Worm (Caenorhabditis elegans): Measurements from ENCODE around the gene AH10.2.

AH10.2 gene

DNA sequence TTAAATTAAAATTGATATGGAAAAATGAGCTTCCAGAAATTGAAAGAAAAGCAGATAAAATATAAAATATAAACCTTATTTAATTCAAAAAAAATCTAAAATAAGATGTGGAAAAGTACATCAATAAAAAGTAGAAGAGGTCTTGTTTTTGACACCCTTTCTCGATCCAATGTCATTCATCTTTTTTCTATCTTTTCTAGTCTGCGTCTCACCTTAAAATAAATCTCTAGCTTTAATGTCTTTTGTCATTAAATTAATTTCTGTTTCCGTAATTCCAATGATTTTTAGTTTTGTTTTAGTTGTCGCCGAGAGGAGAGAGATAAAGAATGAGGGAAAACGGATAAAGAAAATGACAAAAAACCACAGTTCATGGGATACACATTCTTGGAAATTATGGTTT lies 7.4 kb upstream of the AH10.2 start:
- no peak for TF ChIP-seq ztf-29 (GFP tag; IDR thresholded peaks at IDR 0.05)
- TF ChIP-seq ref-1 (GFP tag; conservative IDR thresholded peaks at IDR 0.05), result no peak
- TF ChIP-seq T22C8.4 (GFP tag; IDR thresholded peaks at IDR 0.05), result no peak
- TF ChIP-seq med-1 (GFP tag; optimal IDR thresholded peaks at IDR 0.05; ENCODE audit: insufficient read depth), result no peak
- no peak for TF ChIP-seq klf-2 (GFP tag; conservative IDR thresholded peaks at IDR 0.05)
- no peak for TF ChIP-seq tab-1 (GFP tag; IDR thresholded peaks at IDR 0.05)
- TF ChIP-seq ztf-23 (GFP tag; IDR thresholded peaks at IDR 0.05), result no peak
- no peak for TF ChIP-seq flt-1 (GFP tag; IDR thresholded peaks at IDR 0.05)

DNA sequence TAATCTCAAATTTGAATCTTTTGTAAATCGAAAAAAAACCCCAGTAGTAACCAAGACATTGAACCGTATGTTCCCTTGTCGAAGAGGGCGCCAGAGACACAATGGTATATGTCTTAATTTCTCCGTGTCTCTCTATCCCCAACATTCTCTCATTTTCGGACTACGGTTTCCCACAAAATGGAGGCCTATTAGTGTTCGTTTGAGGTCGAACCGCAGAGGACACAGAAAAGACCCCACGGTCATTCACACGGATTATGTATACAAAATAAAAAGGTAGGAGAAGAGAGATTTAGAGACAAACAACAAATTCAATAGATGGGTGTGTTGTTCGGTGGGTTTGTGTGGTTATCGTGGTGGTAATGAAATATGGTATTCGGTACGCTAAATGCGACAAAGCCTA lies 5.6 kb upstream of the AH10.2 start:
- TF ChIP-seq klf-2 (GFP tag; conservative IDR thresholded peaks at IDR 0.05) (no peak), T22C8.4 (GFP tag; IDR thresholded peaks at IDR 0.05) (no peak), flt-1 (GFP tag; IDR thresholded peaks at IDR 0.05) (no peak), ztf-29 (GFP tag; IDR thresholded peaks at IDR 0.05) (no peak), ref-1 (GFP tag; conservative IDR thresholded peaks at IDR 0.05) (no peak), ztf-23 (GFP tag; IDR thresholded peaks at IDR 0.05) (no peak), cog-1 (tag; optimal IDR thresholded peaks at IDR 0.05) (no peak), med-1 (GFP tag; optimal IDR thresholded peaks at IDR 0.05; ENCODE audit: insufficient read depth) (no peak), tab-1 (GFP tag; IDR thresholded peaks at IDR 0.05) (no peak)

DNA sequence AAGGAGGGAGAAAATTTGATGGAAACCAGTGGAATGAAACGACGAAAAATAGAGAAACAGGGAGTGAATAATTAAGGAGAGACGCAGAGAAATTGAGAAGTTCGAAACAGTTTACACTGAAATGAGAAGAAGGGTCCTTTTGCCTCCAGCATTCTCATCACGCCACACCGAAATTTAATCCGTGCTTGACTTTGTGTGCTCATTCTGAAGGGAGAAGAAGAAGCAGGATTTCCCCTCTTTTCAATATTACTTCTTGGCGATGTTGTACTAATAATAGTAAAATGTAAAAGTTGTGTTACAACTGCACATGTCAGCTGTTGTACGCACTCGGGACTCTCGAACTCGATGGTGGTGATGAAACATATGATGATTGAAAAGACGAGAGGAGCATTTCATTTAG lies 3.0 kb upstream of the AH10.2 start:
- TF ChIP-seq cog-1 (tag; optimal IDR thresholded peaks at IDR 0.05) (peak; percentile 5), flt-1 (GFP tag; IDR thresholded peaks at IDR 0.05) (no peak)

DNA sequence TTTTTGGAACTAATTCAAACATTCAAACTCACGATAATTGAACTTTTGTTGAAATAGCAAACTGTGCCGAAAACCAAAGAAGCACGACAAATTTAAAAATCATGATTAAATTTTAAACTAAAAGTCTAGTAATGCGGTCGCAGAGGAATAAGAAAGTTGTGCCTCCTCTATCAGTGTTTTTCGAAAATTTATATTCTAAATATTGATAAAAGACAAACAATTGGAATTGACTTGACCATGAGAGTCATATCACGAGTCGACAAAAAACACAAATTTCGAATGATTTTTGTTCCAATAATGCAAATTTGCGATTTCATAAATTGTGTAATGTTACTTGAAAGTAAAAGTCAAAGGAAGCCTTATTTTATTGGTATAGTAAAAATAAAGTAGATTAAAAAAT lies 4.1 kb downstream of the AH10.2 start, which contains the start of gene cest-1.2:
Gene cest-1.2, minus strand, starts transcription at position 165 of the 400 bp plus-strand sequence.
- TF ChIP-seq ref-1 (GFP tag; conservative IDR thresholded peaks at IDR 0.05), result no peak
- TF ChIP-seq T22C8.4 (GFP tag; IDR thresholded peaks at IDR 0.05), result no peak
- TF ChIP-seq flt-1 (GFP tag; IDR thresholded peaks at IDR 0.05), result no peak
- TF ChIP-seq ztf-29 (GFP tag; IDR thresholded peaks at IDR 0.05), result no peak
- TF ChIP-seq cog-1 (tag; optimal IDR thresholded peaks at IDR 0.05), result no peak
- no peak for TF ChIP-seq tab-1 (GFP tag; IDR thresholded peaks at IDR 0.05)
- TF ChIP-seq med-1 (GFP tag; optimal IDR thresholded peaks at IDR 0.05; ENCODE audit: insufficient read depth), result no peak
- TF ChIP-seq ztf-23 (GFP tag; IDR thresholded peaks at IDR 0.05), result no peak
- no peak for TF ChIP-seq klf-2 (GFP tag; conservative IDR thresholded peaks at IDR 0.05)

DNA sequence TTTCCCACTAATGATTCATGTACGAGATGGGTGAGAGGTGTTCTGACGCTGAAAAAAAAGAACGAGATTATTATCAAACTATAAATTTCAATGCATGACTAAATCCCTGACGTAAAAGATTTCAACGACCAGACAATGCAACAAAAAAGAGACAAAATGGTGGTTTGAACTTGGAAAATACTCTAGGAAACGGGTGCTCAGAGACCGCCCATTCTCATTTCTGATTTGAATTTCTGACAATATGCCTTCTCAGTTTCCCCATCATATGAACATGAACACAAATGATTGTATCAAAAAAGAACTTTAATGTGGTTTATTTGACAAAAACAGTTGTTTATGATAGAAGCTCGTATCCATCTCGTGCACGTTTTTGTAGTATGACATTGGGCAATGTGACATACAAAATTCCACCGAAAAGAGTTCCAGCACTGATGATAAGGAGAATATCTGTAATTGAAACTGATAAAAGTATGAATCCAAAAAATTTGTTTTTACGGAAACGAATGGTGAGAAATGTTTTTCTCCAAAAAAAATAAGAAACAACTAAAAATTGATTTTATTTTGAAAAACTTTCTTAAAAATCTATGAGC lies 6.5 kb downstream of the AH10.2 start, which contains the start of gene srd-26:
Gene srd-26, minus strand, starts transcription at position 51 of the 590 bp plus-strand sequence.
- no peak for TF ChIP-seq cog-1 (tag; optimal IDR thresholded peaks at IDR 0.05)

DNA sequence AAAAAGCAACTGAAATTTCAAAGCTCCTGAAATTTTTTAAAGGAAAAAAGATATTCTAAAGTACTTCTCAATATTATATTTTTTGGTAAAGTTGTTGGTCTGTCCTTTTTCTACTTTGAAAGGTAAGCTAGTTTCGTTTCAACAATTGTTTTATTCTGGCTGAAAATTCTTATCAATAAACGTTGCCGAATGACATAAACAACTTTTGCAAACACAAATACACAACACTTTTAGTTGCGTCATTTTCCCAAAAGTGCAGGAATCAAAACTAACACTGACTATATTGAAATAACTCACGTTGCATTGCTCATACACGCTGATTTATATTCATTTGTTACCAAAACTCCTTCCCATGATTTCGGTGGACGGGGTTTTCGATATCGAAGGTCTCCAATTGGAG lies 9.2 kb downstream of the AH10.2 start:
- TF ChIP-seq flt-1 (GFP tag; IDR thresholded peaks at IDR 0.05), result no peak
- no peak for TF ChIP-seq klf-2 (GFP tag; conservative IDR thresholded peaks at IDR 0.05)
- TF ChIP-seq ztf-29 (GFP tag; IDR thresholded peaks at IDR 0.05), result no peak
- no peak for TF ChIP-seq T22C8.4 (GFP tag; IDR thresholded peaks at IDR 0.05)
- TF ChIP-seq ref-1 (GFP tag; conservative IDR thresholded peaks at IDR 0.05), result no peak
- no peak for TF ChIP-seq tab-1 (GFP tag; IDR thresholded peaks at IDR 0.05)
- TF ChIP-seq med-1 (GFP tag; optimal IDR thresholded peaks at IDR 0.05; ENCODE audit: insufficient read depth), result no peak
- TF ChIP-seq cog-1 (tag; optimal IDR thresholded peaks at IDR 0.05), result no peak
- no peak for TF ChIP-seq ztf-23 (GFP tag; IDR thresholded peaks at IDR 0.05)

DNA sequence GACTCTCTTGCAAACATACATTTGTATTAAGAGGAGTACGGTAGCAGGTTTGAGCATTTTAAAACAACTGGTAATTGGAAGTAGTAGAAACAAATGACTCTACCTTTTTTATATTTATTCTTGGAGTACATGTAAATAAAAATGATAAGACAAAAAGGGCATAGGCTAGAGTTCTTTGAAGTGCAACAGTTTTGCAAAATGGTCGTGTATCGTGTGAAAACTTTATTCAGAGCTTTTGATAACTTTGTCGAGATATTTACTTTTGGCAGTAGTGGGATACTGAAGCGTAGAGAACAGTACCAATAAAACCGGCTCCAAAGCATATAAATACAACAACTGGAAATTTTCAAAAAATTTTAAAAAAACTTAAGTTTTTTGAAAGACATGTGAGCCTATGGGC lies 10.1 kb downstream of the AH10.2 start, which contains the start of gene cest-1.1:
Gene cest-1.1, minus strand, starts transcription at position 101 of the 400 bp plus-strand sequence.
- TF ChIP-seq med-1 (GFP tag; optimal IDR thresholded peaks at IDR 0.05; ENCODE audit: insufficient read depth), result no peak
- no peak for TF ChIP-seq flt-1 (GFP tag; IDR thresholded peaks at IDR 0.05)
- no peak for TF ChIP-seq cog-1 (tag; optimal IDR thresholded peaks at IDR 0.05)
- TF ChIP-seq ztf-23 (GFP tag; IDR thresholded peaks at IDR 0.05), result no peak
- no peak for TF ChIP-seq ztf-29 (GFP tag; IDR thresholded peaks at IDR 0.05)
- TF ChIP-seq tab-1 (GFP tag; IDR thresholded peaks at IDR 0.05), result no peak
- no peak for TF ChIP-seq klf-2 (GFP tag; conservative IDR thresholded peaks at IDR 0.05)
- no peak for TF ChIP-seq ref-1 (GFP tag; conservative IDR thresholded peaks at IDR 0.05)
- TF ChIP-seq T22C8.4 (GFP tag; IDR thresholded peaks at IDR 0.05), result no peak

DNA sequence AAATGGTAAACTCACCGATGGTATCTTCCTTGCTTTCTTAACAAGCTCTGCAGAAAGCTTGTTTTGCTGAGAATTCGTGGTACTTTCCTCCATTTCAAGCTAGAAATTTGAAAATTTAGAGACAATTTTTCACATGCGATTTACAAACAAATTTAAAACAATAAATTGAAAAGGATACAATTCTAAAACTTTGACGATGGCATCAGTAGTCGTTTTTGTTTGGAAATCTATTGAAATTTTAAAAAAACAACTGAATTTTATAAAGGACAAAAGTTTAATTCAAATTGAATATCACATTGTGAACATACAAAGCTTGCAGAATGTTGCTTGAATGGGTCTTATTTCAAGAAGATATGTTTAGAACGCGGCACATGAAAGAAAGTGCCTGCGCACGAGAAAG lies 11.1 kb downstream of the AH10.2 start, which contains the start of gene ocam-1:
Gene ocam-1, minus strand, starts transcription at position 101 of the 400 bp plus-strand sequence.
- TF ChIP-seq cog-1 (tag; optimal IDR thresholded peaks at IDR 0.05) (no peak), ztf-29 (GFP tag; IDR thresholded peaks at IDR 0.05) (no peak), flt-1 (GFP tag; IDR thresholded peaks at IDR 0.05) (no peak), tab-1 (GFP tag; IDR thresholded peaks at IDR 0.05) (no peak), klf-2 (GFP tag; conservative IDR thresholded peaks at IDR 0.05) (no peak), med-1 (GFP tag; optimal IDR thresholded peaks at IDR 0.05; ENCODE audit: insufficient read depth) (no peak), ztf-23 (GFP tag; IDR thresholded peaks at IDR 0.05) (no peak), ref-1 (GFP tag; conservative IDR thresholded peaks at IDR 0.05) (no peak), T22C8.4 (GFP tag; IDR thresholded peaks at IDR 0.05) (no peak)

DNA sequence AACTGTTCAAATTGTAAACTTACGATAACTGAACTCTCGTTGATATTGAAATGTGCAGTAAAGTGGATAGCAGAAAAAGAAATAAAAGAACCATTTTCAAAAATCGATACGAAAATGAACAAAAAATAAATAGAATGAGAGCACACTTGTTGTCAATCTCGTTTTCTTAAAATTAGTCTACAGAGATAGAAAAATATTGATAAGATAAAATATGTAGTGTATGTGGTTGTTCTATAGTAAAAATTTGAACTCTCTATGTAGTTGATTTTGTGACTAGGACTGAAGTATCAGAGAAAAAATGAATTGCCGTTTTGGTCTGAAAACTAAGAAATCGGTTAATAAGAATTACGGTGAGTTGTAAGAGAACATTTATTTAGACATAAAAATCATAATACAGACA lies 14.7 kb downstream of the AH10.2 start, which contains the start of gene cest-2.1:
Gene cest-2.1, minus strand, starts transcription at position 198 of the 400 bp plus-strand sequence.
- TF ChIP-seq T22C8.4 (GFP tag; IDR thresholded peaks at IDR 0.05) (no peak), ref-1 (GFP tag; conservative IDR thresholded peaks at IDR 0.05) (no peak), klf-2 (GFP tag; conservative IDR thresholded peaks at IDR 0.05) (no peak), med-1 (GFP tag; optimal IDR thresholded peaks at IDR 0.05; ENCODE audit: insufficient read depth) (no peak), ztf-29 (GFP tag; IDR thresholded peaks at IDR 0.05) (no peak)

DNA sequence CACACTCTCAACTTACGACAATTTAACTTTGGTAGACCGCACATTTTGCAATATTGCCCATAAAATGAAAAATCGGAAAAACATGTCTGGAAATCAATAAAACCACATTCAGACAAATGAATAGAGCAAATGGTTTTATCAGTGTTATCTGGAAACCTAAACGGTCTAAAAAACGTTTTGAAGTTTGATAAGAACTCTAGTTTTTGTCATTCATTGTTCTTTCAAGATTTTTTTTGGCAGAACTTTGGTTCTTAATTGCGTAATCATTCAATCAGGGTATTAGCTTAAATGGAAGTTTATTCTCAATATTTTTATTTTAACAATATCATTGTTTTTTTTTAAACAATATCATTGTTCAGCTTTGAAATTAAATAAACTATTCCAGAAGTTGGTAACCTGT lies 18.6 kb downstream of the AH10.2 start, which contains the start of gene cest-2.2:
Gene cest-2.2, minus strand, starts transcription at position 140 of the 400 bp plus-strand sequence.
- TF ChIP-seq cog-1 (tag; optimal IDR thresholded peaks at IDR 0.05) (no peak), tab-1 (GFP tag; IDR thresholded peaks at IDR 0.05) (no peak), klf-2 (GFP tag; conservative IDR thresholded peaks at IDR 0.05) (no peak), ztf-23 (GFP tag; IDR thresholded peaks at IDR 0.05) (no peak), flt-1 (GFP tag; IDR thresholded peaks at IDR 0.05) (no peak), ref-1 (GFP tag; conservative IDR thresholded peaks at IDR 0.05) (no peak), med-1 (GFP tag; optimal IDR thresholded peaks at IDR 0.05; ENCODE audit: insufficient read depth) (no peak)

All from whole organism, midembryonic.